Worm (Caenorhabditis elegans) whole organism, midembryonic: ENCODE data around the gene prp-18.

Experiments used
- cog-1 ChIP-seq: sonication (generic microtip); optimal IDR thresholded peaks from 2 replicates; lab custom pipeline; 2016; ENCODE audit warnings: missing genetic modification characterization, missing compliant biosample characterization
- flt-1 ChIP-seq: fragments of 200-800 bp; sonication (Bioruptor generic); IDR thresholded peaks from 2 replicates; pipeline ENCODE4 v1.3.6; 2022; ENCODE audit warnings: missing genetic modification characterization, missing compliant biosample characterization
- klf-2 ChIP-seq: fragments of 200-800 bp; sonication (Bioruptor generic); conservative IDR thresholded peaks from 2 replicates; pipeline ENCODE4 v1.3.6; 2022; ENCODE audit warnings: missing genetic modification reagents, missing genetic modification characterization, missing compliant biosample characterization
- med-1 ChIP-seq: sonication (generic microtip); optimal IDR thresholded peaks from 2 replicates; lab custom pipeline; 2017; ENCODE audit warnings: missing genetic modification characterization, mild to moderate bottlenecking, missing compliant biosample characterization, antibody characterized with exemption, missing genetic modification reagents; ENCODE audit not compliant: insufficient read depth
- ref-1 ChIP-seq: fragments of 200-800 bp; sonication (Bioruptor generic); conservative IDR thresholded peaks from 2 replicates; pipeline ENCODE4 v1.3.6; 2022; ENCODE audit warnings: missing genetic modification reagents, missing genetic modification characterization, missing compliant biosample characterization
- ztf-29 ChIP-seq: fragments of 200-800 bp; sonication (Bioruptor generic); IDR thresholded peaks from 2 replicates; pipeline ENCODE4 v1.3.6; 2022; ENCODE audit warnings: missing genetic modification reagents, missing genetic modification characterization, missing compliant biosample characterization

- TF ChIP-seq ztf-29 (GFP tag; lab: Robert Waterston, UW) (no peak), flt-1 (no peak), klf-2 (GFP tag; lab: Robert Waterston, UW) (no peak), ref-1 (GFP tag; lab: Robert Waterston, UW) (no peak), med-1 (GFP tag; lab: Kevin White, UChicago) (no peak), cog-1 (no peak)
Measured at ce11 chrIV:9850931-9851330, 33.3 kb downstream of the prp-18 start, which contains the start of gene ssp-10.
